Worm (Caenorhabditis elegans): ENCODE measurements around the gene W09H1.1.

ce11 chrII:13145204-13145603 is 36.2 kb downstream of the W09H1.1 start, which contains the start of gene mltn-1:
- TF ChIP-seq F44E2.7 (GFP tag; IDR thresholded peaks at IDR 0.05) (no peak), saeg-2 (GFP tag; IDR thresholded peaks at IDR 0.05) (no peak), dpl-1 (GFP tag; optimal IDR thresholded peaks at IDR 0.05) (no peak), lin-39 (tag; optimal IDR thresholded peaks at IDR 0.05) (no peak), ama-1 (optimal IDR thresholded peaks at IDR 0.05) (no peak)
